Worm (Caenorhabditis elegans): ENCODE measurements around the gene C14F11.4.

DNA sequence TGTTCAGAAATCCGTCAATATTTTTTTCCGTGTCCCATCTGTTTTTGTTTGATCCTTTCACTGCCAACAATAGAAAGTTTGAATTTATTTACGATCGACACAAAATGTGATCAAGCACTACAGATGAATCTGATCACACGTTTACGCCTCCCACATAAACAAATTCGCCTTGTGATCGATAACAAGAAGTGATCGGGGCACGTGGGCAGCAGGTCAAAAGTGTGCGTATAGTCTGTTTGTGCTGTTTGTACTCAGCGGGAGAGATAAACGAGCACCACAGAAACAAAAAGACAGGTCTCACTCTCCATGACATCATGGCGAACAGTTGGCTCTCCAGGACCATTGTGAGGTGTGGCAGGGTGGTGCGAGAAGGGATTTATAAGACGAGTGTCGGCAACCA lies 22.7 kb upstream of the C14F11.4 start:
- TF ChIP-seq ceh-13 (GFP tag; optimal IDR thresholded peaks at IDR 0.05) (no peak), ama-1 (optimal IDR thresholded peaks at IDR 0.05) (no peak), tra-4 (tag; optimal IDR thresholded peaks at IDR 0.05) (no peak), hmbx-1 (tag; optimal IDR thresholded peaks at IDR 0.05) (no peak), pes-1 (GFP tag; IDR thresholded peaks at IDR 0.05) (no peak), aly-1 (tag; optimal IDR thresholded peaks at IDR 0.05) (no peak)
